Worm (Caenorhabditis elegans) whole organism, midembryonic: Measurements from ENCODE around the gene syd-2.
A peak's percentile ranks its signal among the peaks of the same experiment; 100 is the strongest.

Experiments
- T22C8.4 ChIP-seq: fragments of 200-800 bp; sonication (Bioruptor generic); IDR thresholded peaks from 2 replicates; pipeline ENCODE4 v1.3.6; 2022; ENCODE audit warnings: missing genetic modification characterization, missing compliant biosample characterization
- cog-1 ChIP-seq: sonication (generic microtip); optimal IDR thresholded peaks from 2 replicates; lab custom pipeline; 2016; ENCODE audit warnings: missing genetic modification characterization, missing compliant biosample characterization
- flt-1 ChIP-seq: fragments of 200-800 bp; sonication (Bioruptor generic); IDR thresholded peaks from 2 replicates; pipeline ENCODE4 v1.3.6; 2022; ENCODE audit warnings: missing genetic modification characterization, missing compliant biosample characterization
- klf-2 ChIP-seq: fragments of 200-800 bp; sonication (Bioruptor generic); conservative IDR thresholded peaks from 2 replicates; pipeline ENCODE4 v1.3.6; 2022; ENCODE audit warnings: missing genetic modification reagents, missing genetic modification characterization, missing compliant biosample characterization
- med-1 ChIP-seq: sonication (generic microtip); optimal IDR thresholded peaks from 2 replicates; lab custom pipeline; 2017; ENCODE audit warnings: missing genetic modification characterization, mild to moderate bottlenecking, missing compliant biosample characterization, antibody characterized with exemption, missing genetic modification reagents; ENCODE audit not compliant: insufficient read depth
- ref-1 ChIP-seq: fragments of 200-800 bp; sonication (Bioruptor generic); conservative IDR thresholded peaks from 2 replicates; pipeline ENCODE4 v1.3.6; 2022; ENCODE audit warnings: missing genetic modification reagents, missing genetic modification characterization, missing compliant biosample characterization
- tab-1 ChIP-seq: fragments of 200-800 bp; sonication (Bioruptor generic); IDR thresholded peaks from 2 replicates; pipeline ENCODE4 v1.3.6; 2022; ENCODE audit warnings: missing genetic modification characterization, missing compliant biosample characterization
- ztf-23 ChIP-seq: fragments of 200-800 bp; sonication (Bioruptor generic); IDR thresholded peaks from 2 replicates; pipeline ENCODE4 v1.3.6; 2022; ENCODE audit warnings: missing genetic modification reagents, missing genetic modification characterization, missing compliant biosample characterization
- ztf-29 ChIP-seq: fragments of 200-800 bp; sonication (Bioruptor generic); IDR thresholded peaks from 2 replicates; pipeline ENCODE4 v1.3.6; 2022; ENCODE audit warnings: missing genetic modification reagents, missing genetic modification characterization, missing compliant biosample characterization

syd-2 gene

ce11 chrX:10555189-10555964, at the start of gene syd-2:
Gene syd-2, minus strand, starts transcription at chrX:10555239.
- TF ChIP-seq klf-2 (GFP tag; lab: Robert Waterston, UW) (no peak), ref-1 (GFP tag; lab: Robert Waterston, UW) (no peak), med-1 (no peak), tab-1 (GFP tag; lab: Robert Waterston, UW) (peak; percentile 26; the same call in 1 of the 2 replicates), ztf-23 (GFP tag; lab: Robert Waterston, UW) (peak; percentile 79), T22C8.4 (GFP tag; lab: Robert Waterston, UW) (peak; percentile 65), flt-1 (peak; percentile 69), cog-1 (tag; lab: Kevin White, UChicago) (peak; percentile 85), ztf-29 (no peak)

- no peak for TF ChIP-seq ztf-29
Measured at ce11 chrX:10604386-10604785, 49.3 kb upstream of the syd-2 start, which contains the start of gene flp-19. Gene flp-19, plus strand, starts transcription at chrX:10604686.

- TF ChIP-seq klf-2 (GFP tag; lab: Robert Waterston, UW) (no peak), T22C8.4 (GFP tag; lab: Robert Waterston, UW) (no peak), cog-1 (tag; lab: Kevin White, UChicago) (no peak), med-1 (no peak), ztf-23 (GFP tag; lab: Robert Waterston, UW) (no peak), tab-1 (GFP tag; lab: Robert Waterston, UW) (no peak), flt-1 (no peak), ztf-29 (no peak), ref-1 (GFP tag; lab: Robert Waterston, UW) (no peak)
Measured at ce11 chrX:10599719-10600155, 44.7 kb upstream of the syd-2 start.

ce11 chrX:10597554-10598191, 42.6 kb upstream of the syd-2 start:
- TF ChIP-seq ref-1 (GFP tag; lab: Robert Waterston, UW) = no peak
- TF ChIP-seq ztf-29 = no peak
- TF ChIP-seq T22C8.4 (GFP tag; lab: Robert Waterston, UW) = peak; percentile 19; the same call in 1 of the 2 replicates
- no peak for TF ChIP-seq ztf-23 (GFP tag; lab: Robert Waterston, UW)
- no peak for TF ChIP-seq med-1
- TF ChIP-seq flt-1 = peak; percentile 51; the same call in 1 of the 2 replicates
- no peak for TF ChIP-seq tab-1 (GFP tag; lab: Robert Waterston, UW)
- no peak for TF ChIP-seq cog-1 (tag; lab: Kevin White, UChicago)
- TF ChIP-seq klf-2 (GFP tag; lab: Robert Waterston, UW) = no peak

- no peak for TF ChIP-seq med-1
- TF ChIP-seq tab-1 (GFP tag; lab: Robert Waterston, UW) = 0 out of 2 replicates have a peak, but pooled peaks have one; percentile 40
- no peak for TF ChIP-seq ztf-29
Measured at ce11 chrX:10596420-10596907, 41.4 kb upstream of the syd-2 start.

- TF ChIP-seq T22C8.4 (GFP tag; lab: Robert Waterston, UW) = no peak
- TF ChIP-seq ztf-29 = no peak
- TF ChIP-seq ztf-23 (GFP tag; lab: Robert Waterston, UW) = no peak
- TF ChIP-seq cog-1 (tag; lab: Kevin White, UChicago) = no peak
Measured at ce11 chrX:10594701-10595421, 39.8 kb upstream of the syd-2 start.

ce11 chrX:10593756-10594376, 38.8 kb upstream of the syd-2 start:
- TF ChIP-seq ref-1 (GFP tag; lab: Robert Waterston, UW) (no peak), med-1 (no peak), flt-1 (no peak), ztf-29 (no peak), ztf-23 (GFP tag; lab: Robert Waterston, UW) (peak; percentile 51; the same call in 1 of the 2 replicates), T22C8.4 (GFP tag; lab: Robert Waterston, UW) (no peak), klf-2 (GFP tag; lab: Robert Waterston, UW) (no peak), cog-1 (tag; lab: Kevin White, UChicago) (peak; percentile 26), tab-1 (GFP tag; lab: Robert Waterston, UW) (no peak)

- TF ChIP-seq cog-1 (tag; lab: Kevin White, UChicago) (no peak), med-1 (no peak), klf-2 (GFP tag; lab: Robert Waterston, UW) (no peak), T22C8.4 (GFP tag; lab: Robert Waterston, UW) (no peak), tab-1 (GFP tag; lab: Robert Waterston, UW) (no peak), ref-1 (GFP tag; lab: Robert Waterston, UW) (no peak), ztf-29 (no peak), ztf-23 (GFP tag; lab: Robert Waterston, UW) (no peak), flt-1 (no peak)
Measured at ce11 chrX:10593234-10593633, 38.2 kb upstream of the syd-2 start, which contains the start of gene sdn-1. Gene sdn-1, minus strand, starts transcription at chrX:10593334.

ce11 chrX:10591208-10591782, 36.3 kb upstream of the syd-2 start:
- TF ChIP-seq ztf-29 = 0 out of 2 replicates have a peak, but pooled peaks have one; percentile 8
- no peak for TF ChIP-seq ztf-23 (GFP tag; lab: Robert Waterston, UW)
